Worm (Caenorhabditis elegans): ENCODE measurements around the gene tbx-9.
A peak's percentile ranks its signal among the peaks of the same experiment; 100 is the strongest.

The tbx-9 gene

DNA sequence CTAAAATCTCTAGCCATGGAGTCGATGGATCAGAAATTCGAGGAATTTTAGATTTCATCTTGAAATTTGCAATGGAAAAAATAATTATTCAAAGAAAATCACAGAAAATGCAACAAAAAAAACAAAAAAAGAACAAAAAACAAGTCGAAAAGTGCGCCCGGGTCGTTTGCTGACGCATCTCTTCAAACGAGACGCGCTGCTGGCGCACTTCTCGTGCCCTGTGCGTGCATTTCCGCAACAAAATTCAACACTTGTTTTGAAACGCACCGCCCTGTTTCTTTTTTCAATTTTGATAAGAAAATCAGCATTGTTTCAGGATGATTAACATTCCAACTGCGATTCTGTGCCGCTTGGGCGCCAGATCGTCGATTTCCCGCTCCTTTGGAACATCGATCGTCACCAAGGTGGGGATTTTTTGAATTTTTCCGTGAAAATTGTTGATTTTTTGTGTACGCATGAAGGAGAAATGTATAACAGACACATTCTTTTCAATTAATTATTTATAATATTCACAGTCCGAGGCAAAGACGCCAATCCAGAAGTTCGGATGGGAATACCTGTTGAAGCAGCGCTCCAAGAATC is 7.6 kb downstream of the tbx-9 start, which contains the start of the genes jmjd-4 and mev-1 (continued):
- peak; percentile 43 for TF ChIP-seq ceh-14 (tag; optimal IDR thresholded peaks at IDR 0.05)
- TF ChIP-seq pat-9 (tag; optimal IDR thresholded peaks at IDR 0.05), result no peak
- TF ChIP-seq ceh-2 (tag; optimal IDR thresholded peaks at IDR 0.05), result no peak
- peak; percentile 33 for TF ChIP-seq che-1 (tag; optimal IDR thresholded peaks at IDR 0.05)
- no peak for TF ChIP-seq K09A11.1 (tag; optimal IDR thresholded peaks at IDR 0.05; ENCODE audit: insufficient read depth)
- TF ChIP-seq pros-1 (tag; optimal IDR thresholded peaks at IDR 0.05), result no peak
- peak; percentile 24 for TF ChIP-seq ahr-1 (tag; optimal IDR thresholded peaks at IDR 0.05)
- no peak for TF ChIP-seq zip-5 (tag; optimal IDR thresholded peaks at IDR 0.05)
- no peak for TF ChIP-seq fax-1 (tag; optimal IDR thresholded peaks at IDR 0.05)
- no peak for TF ChIP-seq pag-3 (tag; optimal IDR thresholded peaks at IDR 0.05; ENCODE audit: borderline replicate concordance)
- TF ChIP-seq ceh-19 (GFP tag; optimal IDR thresholded peaks at IDR 0.05), result no peak
- no peak for TF ChIP-seq ets-4 (tag; optimal IDR thresholded peaks at IDR 0.05)
- TF ChIP-seq gmeb-2 (tag; optimal IDR thresholded peaks at IDR 0.05), result no peak
- TF ChIP-seq npax-4 (tag; optimal IDR thresholded peaks at IDR 0.05), result no peak
- no peak for TF ChIP-seq pqm-1 (tag; optimal IDR thresholded peaks at IDR 0.05)
- TF ChIP-seq T23F11.4 (GFP tag; optimal IDR thresholded peaks at IDR 0.05), result no peak
- TF ChIP-seq rnt-1 (tag; optimal IDR thresholded peaks at IDR 0.05), result peak; percentile 58
- TF ChIP-seq ama-1 (optimal IDR thresholded peaks at IDR 0.05), result no peak
- TF ChIP-seq ceh-24 (tag; optimal IDR thresholded peaks at IDR 0.05), result no peak
- TF ChIP-seq ceh-48 (tag; optimal IDR thresholded peaks at IDR 0.05), result no peak
- TF ChIP-seq C08G9.2 (tag; optimal IDR thresholded peaks at IDR 0.05), result peak; percentile 9
- TF ChIP-seq lim-6 (tag; optimal IDR thresholded peaks at IDR 0.05), result no peak
- peak; percentile 57 for TF ChIP-seq unc-86 (tag; optimal IDR thresholded peaks at IDR 0.05)
- TF ChIP-seq nfya-1 (tag; optimal IDR thresholded peaks at IDR 0.05), result peak; percentile 68
- no peak for TF ChIP-seq pha-4 (tag; optimal IDR thresholded peaks at IDR 0.05)
- no peak for TF ChIP-seq dmd-4 (tag; optimal IDR thresholded peaks at IDR 0.05; ENCODE audit: borderline replicate concordance)
- no peak for TF ChIP-seq fkh-10 (GFP tag; optimal IDR thresholded peaks at IDR 0.05)
- TF ChIP-seq unc-3 (GFP tag; conservative IDR thresholded peaks at IDR 0.05), result peak; percentile 41; the same call in 1 of the 2 replicates
- no peak for TF ChIP-seq unc-3 (tag; optimal IDR thresholded peaks at IDR 0.05)
- TF ChIP-seq nhr-11 (tag; optimal IDR thresholded peaks at IDR 0.05), result no peak
- TF ChIP-seq sox-2 (GFP tag; IDR thresholded peaks at IDR 0.05), result no peak
- no peak for TF ChIP-seq ceh-9 (tag; optimal IDR thresholded peaks at IDR 0.05)
- TF ChIP-seq sdc-2 (tag; optimal IDR thresholded peaks at IDR 0.05), result no peak
- peak; percentile 13 for TF ChIP-seq C38D4.7 (GFP tag; optimal IDR thresholded peaks at IDR 0.05)
- TF ChIP-seq unc-42 (tag; optimal IDR thresholded peaks at IDR 0.05), result peak; percentile 31
- TF ChIP-seq hlh-30 (tag; optimal IDR thresholded peaks at IDR 0.05; ENCODE audit: insufficient read depth), result no peak
- TF ChIP-seq hlh-13 (GFP tag; optimal IDR thresholded peaks at IDR 0.05), result no peak
- peak; percentile 70 for TF ChIP-seq ceh-18 (tag; optimal IDR thresholded peaks at IDR 0.05)
- no peak for TF ChIP-seq ztf-16 (tag; optimal IDR thresholded peaks at IDR 0.05)
- no peak for TF ChIP-seq elt-4 (tag; optimal IDR thresholded peaks at IDR 0.05)
- TF ChIP-seq hlh-6 (tag; optimal IDR thresholded peaks at IDR 0.05), result no peak
- no peak for TF ChIP-seq unc-55 (GFP tag; optimal IDR thresholded peaks at IDR 0.05)
- TF ChIP-seq hlh-8 (tag; optimal IDR thresholded peaks at IDR 0.05), result no peak
- TF ChIP-seq lin-11 (tag; optimal IDR thresholded peaks at IDR 0.05), result no peak
- TF ChIP-seq ref-2 (tag; optimal IDR thresholded peaks at IDR 0.05), result peak; percentile 45
- TF ChIP-seq mec-3 (tag; optimal IDR thresholded peaks at IDR 0.05; ENCODE audit: borderline replicate concordance), result no peak
